Worm (Caenorhabditis elegans) whole organism, late embryonic: ENCODE results near the gene C23G10.7.

Experiments
- C38D4.7 ChIP-seq: fragments of 200-800 bp; sonication (Bioruptor generic); optimal IDR thresholded peaks from 2 replicates; lab custom pipeline; 2018; ENCODE audit warnings: mild to moderate bottlenecking, missing genetic modification characterization, moderate library complexity, missing compliant biosample characterization
- K09A11.1 ChIP-seq: sonication (generic microtip); optimal IDR thresholded peaks from 2 replicates; lab custom pipeline; 2017; ENCODE audit warnings: antibody characterized with exemption, mild to moderate bottlenecking, missing genetic modification characterization, missing compliant biosample characterization; ENCODE audit not compliant: insufficient read depth
- ceh-14 ChIP-seq: sonication (generic microtip); optimal IDR thresholded peaks from 2 replicates; lab custom pipeline; 2016; ENCODE audit warnings: missing genotype, missing genetic modification characterization, missing compliant biosample characterization
- ceh-18 ChIP-seq: sonication (generic microtip); optimal IDR thresholded peaks from 2 replicates; lab custom pipeline; 2016; ENCODE audit warnings: missing genetic modification characterization, missing compliant biosample characterization
- ceh-19 ChIP-seq: fragments of 200-800 bp; sonication (Bioruptor generic); optimal IDR thresholded peaks from 2 replicates; lab custom pipeline; 2018; ENCODE audit warnings: mild to moderate bottlenecking, missing genetic modification characterization, missing compliant biosample characterization
- ceh-2 ChIP-seq: sonication (generic microtip); optimal IDR thresholded peaks from 2 replicates; lab custom pipeline; 2016; ENCODE audit warnings: missing genotype, missing genetic modification characterization, missing compliant biosample characterization
- ceh-22 ChIP-seq: sonication (generic microtip); optimal IDR thresholded peaks from 2 replicates; lab custom pipeline; 2017; ENCODE audit warnings: missing biosample characterization, missing genetic modification characterization
- ceh-30 ChIP-seq: fragments of 150-350 bp; optimal IDR thresholded peaks from 2 replicates; lab custom pipeline; 2014; ENCODE audit warnings: missing biosample characterization, missing genetic modification characterization
- ceh-31 ChIP-seq: sonication (generic microtip); optimal IDR thresholded peaks from 2 replicates; lab custom pipeline; 2016; ENCODE audit warnings: missing genetic modification characterization, missing compliant biosample characterization
- ceh-34 ChIP-seq: sonication (generic microtip); optimal IDR thresholded peaks from 2 replicates; lab custom pipeline; 2016; ENCODE audit warnings: mild to moderate bottlenecking, missing genetic modification characterization, missing compliant biosample characterization
- ceh-45 ChIP-seq: fragments of 200-800 bp; sonication (Bioruptor generic); IDR thresholded peaks from 2 replicates; pipeline ENCODE4 v1.3.6; 2022; ENCODE audit warnings: missing genetic modification reagents, missing genetic modification characterization, missing compliant biosample characterization
- ceh-48 ChIP-seq: sonication (generic microtip); optimal IDR thresholded peaks from 2 replicates; lab custom pipeline; 2016; ENCODE audit warnings: missing genetic modification characterization, inconsistent platforms, missing compliant biosample characterization
- ceh-6 ChIP-seq: fragments of 200-800 bp; sonication (Bioruptor generic); optimal IDR thresholded peaks from 2 replicates; lab custom pipeline; 2018; ENCODE audit warnings: mild to moderate bottlenecking, missing genetic modification characterization, missing compliant biosample characterization
- che-1 ChIP-seq: sonication (generic microtip); optimal IDR thresholded peaks from 2 replicates; lab custom pipeline; 2016; ENCODE audit warnings: mild to moderate bottlenecking, missing genetic modification characterization, missing compliant biosample characterization
- dve-1 ChIP-seq: sonication (generic microtip); optimal IDR thresholded peaks from 2 replicates; lab custom pipeline; 2017; ENCODE audit warnings: antibody characterized with exemption, mild to moderate bottlenecking, missing genetic modification characterization, missing compliant biosample characterization
- elt-2 ChIP-seq: sonication (generic microtip); optimal IDR thresholded peaks from 2 replicates; lab custom pipeline; 2016; ENCODE audit warnings: missing genetic modification reagents, missing genetic modification characterization, missing compliant biosample characterization
- ets-4 ChIP-seq: sonication (generic microtip); optimal IDR thresholded peaks from 2 replicates; lab custom pipeline; 2016; ENCODE audit warnings: missing genetic modification characterization, missing compliant biosample characterization
- fax-1 ChIP-seq: sonication (generic microtip); optimal IDR thresholded peaks from 2 replicates; lab custom pipeline; 2016; ENCODE audit warnings: missing genotype, missing genetic modification characterization, missing compliant biosample characterization
- fkh-10 ChIP-seq: fragments of 150-350 bp; optimal IDR thresholded peaks from 2 replicates; lab custom pipeline; 2014; ENCODE audit warnings: missing biosample characterization, missing genetic modification reagents, missing genetic modification characterization
- hlh-13 ChIP-seq: fragments of 200-800 bp; sonication (Bioruptor generic); optimal IDR thresholded peaks from 2 replicates; lab custom pipeline; 2018; ENCODE audit warnings: mild to moderate bottlenecking, missing genetic modification characterization, missing compliant biosample characterization
- hlh-15 ChIP-seq: sonication (generic microtip); optimal IDR thresholded peaks from 2 replicates; lab custom pipeline; 2016; ENCODE audit warnings: missing genetic modification characterization, missing compliant biosample characterization
- hlh-8 ChIP-seq: sonication (generic microtip); optimal IDR thresholded peaks from 2 replicates; lab custom pipeline; 2016; ENCODE audit warnings: missing genotype, missing genetic modification characterization, missing compliant biosample characterization
- lim-6 ChIP-seq: sonication (generic microtip); optimal IDR thresholded peaks from 2 replicates; lab custom pipeline; 2016; ENCODE audit warnings: missing genetic modification characterization, missing compliant biosample characterization
- madf-2 ChIP-seq: sonication (generic microtip); optimal IDR thresholded peaks from 2 replicates; lab custom pipeline; 2017; ENCODE audit warnings: missing genetic modification characterization, missing compliant biosample characterization
- mec-3 ChIP-seq: sonication (generic microtip); optimal IDR thresholded peaks from 2 replicates; lab custom pipeline; 2016; ENCODE audit warnings: borderline replicate concordance, missing genetic modification characterization, missing compliant biosample characterization
- nfya-1 ChIP-seq: sonication (generic microtip); optimal IDR thresholded peaks from 2 replicates; lab custom pipeline; 2017; ENCODE audit warnings: missing genetic modification characterization, mild to moderate bottlenecking, missing compliant biosample characterization, antibody characterized with exemption, moderate library complexity
- nhr-232 ChIP-seq: sonication (generic microtip); optimal IDR thresholded peaks from 2 replicates; lab custom pipeline; 2016; ENCODE audit warnings: missing genetic modification characterization, missing compliant biosample characterization
- npax-4 ChIP-seq: sonication (generic microtip); optimal IDR thresholded peaks from 2 replicates; lab custom pipeline; 2016; ENCODE audit warnings: missing genetic modification characterization, missing compliant biosample characterization
- odd-2 ChIP-seq: sonication (generic microtip); optimal IDR thresholded peaks from 2 replicates; lab custom pipeline; 2017; ENCODE audit warnings: antibody characterized with exemption, mild to moderate bottlenecking, missing genetic modification characterization, missing compliant biosample characterization
- pag-3 ChIP-seq: sonication (generic microtip); optimal IDR thresholded peaks from 2 replicates; lab custom pipeline; 2016; ENCODE audit warnings: missing compliant biosample characterization, missing genetic modification characterization, borderline replicate concordance
- pat-9 ChIP-seq: fragments of 200-800 bp; sonication (Bioruptor generic); optimal IDR thresholded peaks from 2 replicates; lab custom pipeline; 2018; ENCODE audit warnings: mild to moderate bottlenecking, missing genetic modification characterization, moderate library complexity, missing compliant biosample characterization
- pax-1 ChIP-seq: fragments of 150-350 bp; optimal IDR thresholded peaks from 2 replicates; lab custom pipeline; 2014; ENCODE audit warnings: missing biosample characterization, missing genetic modification characterization
- pha-2 ChIP-seq: sonication (generic microtip); optimal IDR thresholded peaks from 2 replicates; lab custom pipeline; 2017; ENCODE audit warnings: mild to moderate bottlenecking, missing genetic modification characterization, missing compliant biosample characterization
- pha-4 ChIP-seq: fragments of 150-350 bp; optimal IDR thresholded peaks from 2 replicates; lab custom pipeline; 2018; ENCODE audit warnings: missing biosample characterization, missing genetic modification reagents, missing genetic modification characterization
- pqm-1 ChIP-seq: sonication (generic microtip); optimal IDR thresholded peaks from 2 replicates; lab custom pipeline; 2016; ENCODE audit warnings: missing genetic modification characterization, missing compliant biosample characterization
- rnt-1 ChIP-seq: sonication (generic microtip); optimal IDR thresholded peaks from 2 replicates; lab custom pipeline; 2016; ENCODE audit warnings: missing genetic modification characterization, missing compliant biosample characterization
- sdc-2 ChIP-seq: sonication (generic microtip); optimal IDR thresholded peaks from 2 replicates; lab custom pipeline; 2016; ENCODE audit warnings: missing genotype, missing genetic modification characterization, missing compliant biosample characterization
- sox-4 ChIP-seq: sonication (generic microtip); optimal IDR thresholded peaks from 2 replicates; lab custom pipeline; 2017; ENCODE audit warnings: mild to moderate bottlenecking, missing genetic modification characterization, inconsistent platforms, missing compliant biosample characterization
- tbx-2 ChIP-seq: sonication (generic microtip); optimal IDR thresholded peaks from 2 replicates; lab custom pipeline; 2016; ENCODE audit warnings: missing genetic modification characterization, missing compliant biosample characterization
- tbx-7 ChIP-seq: sonication (generic microtip); optimal IDR thresholded peaks from 2 replicates; lab custom pipeline; 2016; ENCODE audit warnings: missing genotype, missing genetic modification characterization, missing compliant biosample characterization
- ttx-3 ChIP-seq: sonication (generic microtip); optimal IDR thresholded peaks from 2 replicates; lab custom pipeline; 2016; ENCODE audit warnings: missing genetic modification reagents, missing genetic modification characterization, missing compliant biosample characterization
- unc-86 ChIP-seq: sonication (generic microtip); optimal IDR thresholded peaks from 2 replicates; lab custom pipeline; 2016; ENCODE audit warnings: missing genetic modification characterization, missing compliant biosample characterization
- zip-5 ChIP-seq: sonication (generic microtip); optimal IDR thresholded peaks from 2 replicates; lab custom pipeline; 2016; ENCODE audit warnings: missing genetic modification characterization, missing compliant biosample characterization

Gene C23G10.7

ce11 chrIII:6155787-6156186 lies 42.4 kb downstream of the C23G10.7 start:
- TF ChIP-seq odd-2 (tag; lab: Kevin White, UChicago) (no peak), ceh-34 (tag; lab: Kevin White, UChicago) (no peak), K09A11.1 (no peak), pag-3 (tag; lab: Kevin White, UChicago) (no peak), hlh-15 (no peak), ceh-6 (GFP tag; lab: Kevin White, UChicago) (no peak), ceh-19 (GFP tag; lab: Kevin White, UChicago) (no peak), nhr-232 (tag; lab: Kevin White, UChicago) (no peak), ceh-22 (no peak), sox-4 (tag; lab: Kevin White, UChicago) (no peak), pha-2 (tag; lab: Kevin White, UChicago) (no peak), fkh-10 (GFP tag; lab: Kevin White, UChicago) (no peak)

- TF ChIP-seq ttx-3 (tag; lab: Kevin White, UChicago) (no peak), tbx-2 (tag; lab: Kevin White, UChicago) (no peak), pag-3 (tag; lab: Kevin White, UChicago) (no peak), che-1 (no peak), zip-5 (tag; lab: Kevin White, UChicago) (no peak), unc-86 (tag; lab: Kevin White, UChicago) (no peak), dve-1 (tag; lab: Kevin White, UChicago) (no peak), ceh-31 (tag; lab: Kevin White, UChicago) (no peak)
Observed at ce11 chrIII:6154586-6154985, 43.6 kb downstream of the C23G10.7 start.

ce11 chrIII:6149467-6150072 lies 48.6 kb downstream of the C23G10.7 start, which contains the start of the genes wht-7 and Y42G9A.1:
Gene wht-7 (minus strand): TSS chrIII:6149597.
Gene Y42G9A.1 (plus strand): TSS chrIII:6149961.
- TF ChIP-seq ceh-34 (tag; lab: Kevin White, UChicago) = no peak
- TF ChIP-seq elt-2 (tag; lab: Kevin White, UChicago) = peak; percentile 31

- TF ChIP-seq odd-2 (tag; lab: Kevin White, UChicago) (no peak), rnt-1 (tag; lab: Kevin White, UChicago) (no peak), pqm-1 (no peak), ceh-14 (tag; lab: Kevin White, UChicago) (no peak), sdc-2 (tag; lab: Kevin White, UChicago) (no peak), ets-4 (no peak), ceh-2 (tag; lab: Kevin White, UChicago) (no peak), hlh-8 (no peak), ceh-45 (no peak), ceh-6 (GFP tag; lab: Kevin White, UChicago) (no peak), ceh-34 (tag; lab: Kevin White, UChicago) (no peak), ceh-48 (tag; lab: Kevin White, UChicago) (no peak), pax-1 (tag; lab: Kevin White, UChicago) (no peak), ceh-19 (GFP tag; lab: Kevin White, UChicago) (no peak), fkh-10 (GFP tag; lab: Kevin White, UChicago) (no peak), tbx-2 (tag; lab: Kevin White, UChicago) (no peak), npax-4 (tag; lab: Kevin White, UChicago) (no peak), lim-6 (no peak), fax-1 (tag; lab: Kevin White, UChicago) (no peak), ceh-18 (tag; lab: Kevin White, UChicago) (no peak)
Observed at ce11 chrIII:6148684-6149083, 49.5 kb downstream of the C23G10.7 start.

- TF ChIP-seq hlh-13 (no peak), nfya-1 (tag; lab: Kevin White, UChicago) (no peak), odd-2 (tag; lab: Kevin White, UChicago) (no peak), tbx-7 (no peak), che-1 (no peak), C38D4.7 (GFP tag; lab: Kevin White, UChicago) (no peak), ceh-30 (tag; lab: Kevin White, UChicago) (no peak), pag-3 (tag; lab: Kevin White, UChicago) (no peak), tbx-2 (tag; lab: Kevin White, UChicago) (no peak), ceh-19 (GFP tag; lab: Kevin White, UChicago) (no peak), mec-3 (tag; lab: Kevin White, UChicago) (no peak), ceh-2 (tag; lab: Kevin White, UChicago) (no peak), pat-9 (tag; lab: Kevin White, UChicago) (no peak), ceh-6 (GFP tag; lab: Kevin White, UChicago) (no peak), madf-2 (tag; lab: Kevin White, UChicago) (no peak), pha-4 (tag; lab: Kevin White, UChicago) (no peak), ceh-22 (no peak), lim-6 (no peak)
Observed at ce11 chrIII:6147903-6148302, 50.3 kb downstream of the C23G10.7 start, which contains the start of gene Y42G9A.2. Gene Y42G9A.2 (plus strand): TSS chrIII:6148186.
